Worm (Caenorhabditis elegans) whole organism, L2 larva: Measurements from ENCODE around the gene C17H12.37.

ENCODE experiments used
- C34F6.9 ChIP-seq: fragments of 150-350 bp; optimal IDR thresholded peaks from 2 replicates; lab custom pipeline; 2014; ENCODE audit warnings: missing biosample characterization, missing genetic modification characterization
- F13H6.1 ChIP-seq: sonication (generic microtip); optimal IDR thresholded peaks from 2 replicates; lab custom pipeline; 2016; ENCODE audit warnings: missing genetic modification characterization, missing compliant biosample characterization
- R02D3.7 ChIP-seq: fragments of 150-350 bp; optimal IDR thresholded peaks from 2 replicates; lab custom pipeline; 2014; ENCODE audit warnings: missing biosample characterization, missing genetic modification characterization
- Y55F3AM.14 ChIP-seq: fragments of 200-800 bp; sonication (Bioruptor generic); optimal IDR thresholded peaks from 2 replicates; lab custom pipeline; 2018; ENCODE audit warnings: mild to moderate bottlenecking, missing genetic modification characterization, missing compliant biosample characterization
- ZK546.5 ChIP-seq: sonication (generic microtip); optimal IDR thresholded peaks from 2 replicates; lab custom pipeline; 2017; ENCODE audit warnings: missing biosample characterization, missing genetic modification characterization
- alr-1 ChIP-seq: fragments of 150-350 bp; optimal IDR thresholded peaks from 2 replicates; lab custom pipeline; 2014; ENCODE audit warnings: missing biosample characterization, missing genetic modification characterization
- aly-2 ChIP-seq: fragments of 150-350 bp; optimal IDR thresholded peaks from 2 replicates; lab custom pipeline; 2014; ENCODE audit warnings: missing biosample characterization, missing genetic modification characterization
- ama-1 ChIP-seq: fragments of 150-350 bp; optimal IDR thresholded peaks from 2 replicates; lab custom pipeline; 2018; ENCODE audit warnings: inconsistent platforms
- blmp-1 ChIP-seq: sonication (generic microtip); optimal IDR thresholded peaks from 2 replicates; lab custom pipeline; 2017; ENCODE audit warnings: missing genetic modification characterization, mild to moderate bottlenecking, missing compliant biosample characterization, antibody characterized with exemption, moderate library complexity; ENCODE audit not compliant: insufficient read depth
- ceh-16 ChIP-seq: fragments of 150-350 bp; optimal IDR thresholded peaks from 2 replicates; lab custom pipeline; 2014; ENCODE audit warnings: missing biosample characterization, missing genetic modification characterization
- ceh-82 ChIP-seq: fragments of 150-350 bp; optimal IDR thresholded peaks from 2 replicates; lab custom pipeline; 2014; ENCODE audit warnings: missing biosample characterization, missing genetic modification characterization
- crh-2 ChIP-seq: sonication (generic microtip); optimal IDR thresholded peaks from 2 replicates; lab custom pipeline; 2017; ENCODE audit warnings: missing biosample characterization, missing genetic modification characterization
- egl-27 ChIP-seq: sonication (generic microtip); optimal IDR thresholded peaks from 3 replicates; lab custom pipeline; 2017; ENCODE audit warnings: missing biosample characterization, missing genetic modification reagents, missing genetic modification characterization
- elt-1 ChIP-seq: fragments of 150-350 bp; optimal IDR thresholded peaks from 2 replicates; lab custom pipeline; 2014; ENCODE audit warnings: missing biosample characterization, missing genetic modification characterization
- elt-3 ChIP-seq: sonication (generic microtip); optimal IDR thresholded peaks from 2 replicates; lab custom pipeline; 2017; ENCODE audit warnings: missing biosample characterization, missing genetic modification characterization
- fos-1 ChIP-seq: fragments of 150-350 bp; optimal IDR thresholded peaks from 2 replicates; lab custom pipeline; 2014; ENCODE audit warnings: missing biosample characterization, missing genetic modification characterization
- gmeb-1 ChIP-seq: fragments of 150-350 bp; optimal IDR thresholded peaks from 2 replicates; lab custom pipeline; 2014; ENCODE audit warnings: missing biosample characterization, missing genetic modification characterization
- lin-13 ChIP-seq: fragments of 150-350 bp; optimal IDR thresholded peaks from 2 replicates; lab custom pipeline; 2014; ENCODE audit warnings: missing biosample characterization, missing genetic modification reagents, missing genetic modification characterization
- lsy-2 ChIP-seq, 2 experiments: fragments of 150-350 bp in 1 of 2; sonication (generic microtip) in 1 of 2; optimal IDR thresholded peaks; 2 replicates each; lab custom pipeline; 2014 to 2017; ENCODE audit warnings: missing biosample characterization in 2 of 2, missing genetic modification characterization in 2 of 2
- mab-5 ChIP-seq: fragments of 150-350 bp; optimal IDR thresholded peaks from 2 replicates; lab custom pipeline; 2014; ENCODE audit warnings: missing biosample characterization, missing genetic modification characterization
- mbf-1 ChIP-seq: sonication (generic microtip); optimal IDR thresholded peaks from 2 replicates; lab custom pipeline; 2017; ENCODE audit warnings: missing biosample characterization, missing genetic modification characterization
- mdl-1 ChIP-seq, 2 experiments: fragments of 150-350 bp in 1 of 2; sonication (generic microtip) in 1 of 2; optimal IDR thresholded peaks; 2 replicates each; lab custom pipeline; 2017; ENCODE audit warnings: missing biosample characterization in 2 of 2, missing genetic modification characterization in 2 of 2
- nhr-10 ChIP-seq: sonication (generic microtip); optimal IDR thresholded peaks from 2 replicates; lab custom pipeline; 2017; ENCODE audit warnings: missing biosample characterization, missing genetic modification characterization
- nhr-11 ChIP-seq: fragments of 150-350 bp; optimal IDR thresholded peaks from 2 replicates; lab custom pipeline; 2014; ENCODE audit warnings: missing biosample characterization, missing genetic modification characterization
- nhr-12 ChIP-seq: fragments of 150-350 bp; optimal IDR thresholded peaks from 2 replicates; lab custom pipeline; 2014; ENCODE audit warnings: missing biosample characterization, missing genetic modification characterization
- nhr-129 ChIP-seq: fragments of 150-350 bp; optimal IDR thresholded peaks from 2 replicates; lab custom pipeline; 2014; ENCODE audit warnings: missing biosample characterization, missing genetic modification characterization
- nhr-21 ChIP-seq: fragments of 150-350 bp; optimal IDR thresholded peaks from 2 replicates; lab custom pipeline; 2014; ENCODE audit warnings: missing biosample characterization, missing genetic modification characterization
- nhr-23 ChIP-seq: fragments of 150-350 bp; optimal IDR thresholded peaks from 2 replicates; lab custom pipeline; 2014; ENCODE audit warnings: missing biosample characterization, missing genetic modification reagents, missing genetic modification characterization
- nhr-237 ChIP-seq: fragments of 150-350 bp; optimal IDR thresholded peaks from 2 replicates; lab custom pipeline; 2014; ENCODE audit warnings: missing biosample characterization, missing genetic modification characterization
- nhr-25 ChIP-seq: fragments of 150-350 bp; sonication (generic microtip); optimal IDR thresholded peaks from 3 replicates; lab custom pipeline; 2014; ENCODE audit warnings: missing biosample characterization, missing genetic modification characterization
- nhr-6 ChIP-seq: fragments of 150-350 bp; optimal IDR thresholded peaks from 2 replicates; lab custom pipeline; 2014; ENCODE audit warnings: missing biosample characterization, missing genetic modification characterization
- nhr-77 ChIP-seq: fragments of 150-350 bp; optimal IDR thresholded peaks from 2 replicates; lab custom pipeline; 2014; ENCODE audit warnings: missing biosample characterization, missing genetic modification characterization
- sem-4 ChIP-seq: fragments of 150-350 bp; optimal IDR thresholded peaks from 2 replicates; lab custom pipeline; 2014; ENCODE audit warnings: missing biosample characterization, missing genetic modification reagents, missing genetic modification characterization
- skn-1 ChIP-seq: sonication (generic microtip); optimal IDR thresholded peaks from 2 replicates; lab custom pipeline; 2017; ENCODE audit warnings: missing biosample characterization, missing genetic modification characterization
- sma-3 ChIP-seq: sonication (generic microtip); optimal IDR thresholded peaks from 2 replicates; lab custom pipeline; 2016; ENCODE audit warnings: missing genetic modification reagents, missing genetic modification characterization, missing compliant biosample characterization
- sma-9 ChIP-seq, 2 experiments: fragments of 150-350 bp in 1 of 2; sonication (generic microtip) in 1 of 2; optimal IDR thresholded peaks; 2 replicates each; lab custom pipeline; 2014 to 2016; ENCODE audit warnings: missing genetic modification characterization in 2 of 2, mild to moderate bottlenecking in 1 of 2, missing biosample characterization in 1 of 2, missing compliant biosample characterization in 1 of 2, missing genetic modification reagents in 1 of 2, moderate library complexity in 1 of 2
- snpc-4 ChIP-seq: fragments of 150-350 bp; optimal IDR thresholded peaks from 2 replicates; lab custom pipeline; 2014; ENCODE audit warnings: missing biosample characterization, missing genetic modification characterization
- unc-39 ChIP-seq: fragments of 150-350 bp; optimal IDR thresholded peaks from 2 replicates; lab custom pipeline; 2014; ENCODE audit warnings: missing biosample characterization, missing genetic modification characterization
- unc-55 ChIP-seq: fragments of 150-350 bp; sonication (generic microtip); optimal IDR thresholded peaks from 3 replicates; lab custom pipeline; 2014; ENCODE audit warnings: missing biosample characterization, missing genetic modification reagents, missing genetic modification characterization
- unc-62 ChIP-seq: fragments of 150-350 bp; optimal IDR thresholded peaks from 2 replicates; lab custom pipeline; 2014; ENCODE audit warnings: missing biosample characterization, missing genetic modification reagents, missing genetic modification characterization
- zag-1 ChIP-seq: fragments of 150-350 bp; optimal IDR thresholded peaks from 2 replicates; lab custom pipeline; 2014; ENCODE audit warnings: missing biosample characterization, missing genetic modification characterization
- ztf-11 ChIP-seq: sonication (generic microtip); optimal IDR thresholded peaks from 2 replicates; lab custom pipeline; 2017; ENCODE audit warnings: missing biosample characterization, missing genetic modification characterization
- ztf-4 ChIP-seq: fragments of 150-350 bp; optimal IDR thresholded peaks from 2 replicates; lab custom pipeline; 2014; ENCODE audit warnings: missing biosample characterization, missing genetic modification characterization

C17H12.37 gene

DNA sequence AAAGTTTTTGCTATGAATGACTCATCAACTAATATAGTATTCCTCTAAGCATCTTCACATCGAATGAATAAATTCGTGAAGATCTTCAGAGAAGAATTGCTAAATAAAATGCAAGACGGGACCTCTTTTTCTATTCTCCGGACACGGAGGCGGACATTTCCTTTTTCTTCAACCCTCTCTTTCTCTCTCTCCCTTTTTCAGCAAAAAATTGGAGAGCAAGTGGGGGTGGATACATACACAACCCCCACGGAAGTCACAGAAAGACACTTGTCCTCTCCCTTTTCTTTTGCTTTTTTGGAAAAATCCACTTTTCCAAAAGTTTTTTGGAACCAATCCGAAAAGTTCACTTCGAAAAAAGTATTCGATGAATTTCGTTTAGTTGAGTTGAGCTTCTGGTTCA is 29.8 kb downstream of the C17H12.37 start:
- no peak for TF ChIP-seq ztf-4
- TF ChIP-seq unc-55 (GFP tag; lab: Kevin White, UChicago), result peak; percentile 21
- TF ChIP-seq lsy-2 (tag; optimal IDR thresholded peaks at IDR 0.05; lab: Kevin White, UChicago), result peak in 1 of 2 experiments; percentile 4
- TF ChIP-seq C34F6.9, result peak; percentile 34
- TF ChIP-seq sma-9 (GFP tag; optimal IDR thresholded peaks at IDR 0.05; lab: Kevin White, UChicago), result peak; percentile 42
- TF ChIP-seq sma-9 (tag; optimal IDR thresholded peaks at IDR 0.05; lab: Kevin White, UChicago), result no peak

ce11 chrIV:6836769-6837168 is 31.9 kb downstream of the C17H12.37 start:
- TF ChIP-seq lsy-2 (tag; optimal IDR thresholded peaks at IDR 0.05; lab: Kevin White, UChicago) (peak in 1 of 2 experiments; percentile 38), nhr-77 (tag; lab: Kevin White, UChicago) (no peak), sem-4 (tag; lab: Kevin White, UChicago) (peak; percentile 57), fos-1 (tag; lab: Kevin White, UChicago) (no peak), crh-2 (tag; lab: Kevin White, UChicago) (peak; percentile 5)

DNA sequence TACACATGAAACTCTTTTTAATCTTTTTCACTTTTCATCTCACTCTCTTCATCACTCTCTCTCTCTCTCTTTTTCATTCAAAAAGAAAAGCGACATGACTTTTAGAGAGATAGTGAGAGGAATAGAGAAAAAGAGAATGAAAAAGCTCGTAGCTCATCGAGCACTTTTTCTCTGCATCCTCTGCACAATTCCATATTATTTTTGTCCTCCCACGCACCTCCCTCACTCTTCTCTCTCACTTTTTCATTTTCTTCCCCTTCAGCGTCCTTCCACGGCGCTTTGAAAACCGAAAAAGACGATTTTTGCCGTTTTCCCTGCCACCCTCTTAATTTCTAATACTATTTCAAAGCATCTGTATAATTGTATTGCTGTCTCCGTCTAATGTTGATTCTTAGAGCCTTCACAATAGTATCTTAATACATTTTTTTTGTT is 34.2 kb downstream of the C17H12.37 start:
- TF ChIP-seq F13H6.1 (tag; lab: Kevin White, UChicago) (peak; percentile 95), unc-55 (GFP tag; lab: Kevin White, UChicago) (peak; percentile 94), nhr-237 (no peak), ceh-16 (tag; lab: Kevin White, UChicago) (no peak), mdl-1 (tag; optimal IDR thresholded peaks at IDR 0.05; lab: Kevin White, UChicago) (peak; percentile 62 to 81), mab-5 (tag; lab: Kevin White, UChicago) (peak; percentile 79), ztf-4 (peak; percentile 55), R02D3.7 (tag; lab: Kevin White, UChicago) (no peak), nhr-129 (tag; lab: Kevin White, UChicago) (peak; percentile 77), elt-1 (no peak), sma-9 (GFP tag; optimal IDR thresholded peaks at IDR 0.05; lab: Kevin White, UChicago) (peak; percentile 98), sma-9 (tag; optimal IDR thresholded peaks at IDR 0.05; lab: Kevin White, UChicago) (no peak), nhr-12 (tag; lab: Kevin White, UChicago) (no peak), snpc-4 (no peak), ztf-11 (no peak), egl-27 (tag; lab: Kevin White, UChicago) (peak; percentile 81), mbf-1 (tag; lab: Kevin White, UChicago) (no peak), lsy-2 (tag; optimal IDR thresholded peaks at IDR 0.05; lab: Kevin White, UChicago) (peak; percentile 49 to 86), ceh-82 (tag; lab: Kevin White, UChicago) (peak; percentile 65), Y55F3AM.14 (GFP tag; lab: Kevin White, UChicago) (peak; percentile 82), elt-3 (tag; lab: Kevin White, UChicago) (no peak), nhr-11 (tag; lab: Kevin White, UChicago) (no peak), fos-1 (tag; lab: Kevin White, UChicago) (peak; percentile 89), nhr-23 (tag; lab: Kevin White, UChicago) (no peak), alr-1 (tag; lab: Kevin White, UChicago) (no peak), crh-2 (tag; lab: Kevin White, UChicago) (peak; percentile 88), nhr-77 (tag; lab: Kevin White, UChicago) (no peak), zag-1 (tag; lab: Kevin White, UChicago) (peak; percentile 92), skn-1 (tag; lab: Kevin White, UChicago) (peak; percentile 23), gmeb-1 (tag; lab: Kevin White, UChicago) (peak; percentile 61), C34F6.9 (peak; percentile 96), nhr-25 (no peak), nhr-6 (peak; percentile 79), sma-3 (GFP tag; lab: Kevin White, UChicago) (peak; percentile 61), lin-13 (GFP tag; lab: Kevin White, UChicago) (peak; percentile 72), aly-2 (no peak), unc-39 (peak; percentile 2), nhr-21 (tag; lab: Kevin White, UChicago) (no peak), sem-4 (tag; lab: Kevin White, UChicago) (peak; percentile 68), nhr-10 (tag; lab: Kevin White, UChicago) (peak; percentile 51), unc-62 (peak; percentile 53), blmp-1 (peak; percentile 41), ZK546.5 (tag; lab: Kevin White, UChicago) (peak; percentile 15), ama-1 (lab: Kevin White, UChicago) (no peak)
